Fruit fly (Drosophila melanogaster) S2 (cell line): ENCODE measurements around the gene Act87E.

ENCODE experiments used
- CG8478 ChIP-seq: fragments of >200 bp; optimal IDR thresholded peaks from 2 replicates; lab custom pipeline; 2018
- CTCF ChIP-seq, 2 experiments: fragments of >200 bp; optimal IDR thresholded peaks; 2 replicates each; lab custom pipeline; 2018

dm6 chr3R:13401722-13402296 is 24.0 kb upstream of the Act87E start, which contains the start of gene GILT1:
- no peak for TF ChIP-seq CG8478 (lab: Kevin White, UChicago)
- no peak for TF ChIP-seq CTCF (optimal IDR thresholded peaks at IDR 0.05; lab: Kevin White, UChicago)
